Fruit fly (Drosophila melanogaster): ENCODE results near the gene PDCD-5.
A peak's percentile ranks its signal among the peaks of the same experiment; 100 is the strongest.

Gene PDCD-5

DNA sequence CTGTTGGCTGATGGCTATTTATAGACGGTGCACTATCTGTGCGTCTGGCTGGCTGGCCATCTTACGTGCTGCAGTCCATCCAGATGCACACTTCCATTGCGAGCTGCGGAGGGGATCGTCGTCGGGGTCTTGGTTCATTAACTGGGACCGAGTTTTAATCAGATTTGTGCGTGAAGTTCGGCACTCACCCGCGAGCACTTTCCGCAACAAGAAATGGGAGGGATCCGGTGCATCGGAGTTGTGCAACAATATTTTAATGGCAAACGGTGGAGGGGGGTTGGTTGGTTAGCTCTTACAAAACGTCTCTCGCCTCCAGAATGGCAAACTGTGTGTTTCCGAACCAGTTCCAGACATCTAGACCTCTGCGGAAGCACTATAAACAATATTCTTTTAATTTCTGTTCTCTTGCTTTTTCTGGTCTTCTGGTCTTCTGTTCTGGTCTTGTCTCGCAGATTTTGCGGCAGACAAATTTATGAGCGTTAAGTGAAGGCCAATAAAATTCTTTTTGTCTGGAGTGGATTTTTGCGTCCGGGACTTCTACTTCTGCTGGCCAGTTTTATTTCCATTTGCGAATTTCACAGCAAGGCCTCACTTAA, 35.2 kb downstream of the PDCD-5 start:
- no peak for TF ChIP-seq dl (GFP tag; optimal IDR thresholded peaks at IDR 0.05; ENCODE audit: insufficient read depth in 1 of 2, partially characterized antibody in 2 of 2)
- TF ChIP-seq br (GFP tag; optimal IDR thresholded peaks at IDR 0.05), result peak; percentile 15
- peak; percentile 26 for TF ChIP-seq tai (GFP tag; optimal IDR thresholded peaks at IDR 0.05)
- no peak for TF ChIP-seq Abd-B (GFP tag; optimal IDR thresholded peaks at IDR 0.05)
- no peak for TF ChIP-seq Vsx2 (GFP tag; optimal IDR thresholded peaks at IDR 0.05; ENCODE audit: partially characterized antibody)
- no peak for TF ChIP-seq Hr83 (GFP tag; optimal IDR thresholded peaks at IDR 0.05; ENCODE audit: poor library complexity, severe bottlenecking)
- peak; percentile 36 for TF ChIP-seq fru (GFP tag; optimal IDR thresholded peaks at IDR 0.05)
- TF ChIP-seq brk (GFP tag; optimal IDR thresholded peaks at IDR 0.05), result no peak
- TF ChIP-seq usp (GFP tag; optimal IDR thresholded peaks at IDR 0.05), result no peak
- no peak for TF ChIP-seq sage (GFP tag; optimal IDR thresholded peaks at IDR 0.05)
- no peak for TF ChIP-seq Hnf4 (GFP tag; optimal IDR thresholded peaks at IDR 0.05)
- no peak for TF ChIP-seq dsf (GFP tag; optimal IDR thresholded peaks at IDR 0.05; ENCODE audit: borderline replicate concordance)
- TF ChIP-seq N (GFP tag; optimal IDR thresholded peaks at IDR 0.05), result no peak
- TF ChIP-seq CG9705 (GFP tag; optimal IDR thresholded peaks at IDR 0.05), result no peak
- peak; percentile 13 for TF ChIP-seq dmrt93B (GFP tag; optimal IDR thresholded peaks at IDR 0.05)
- no peak for TF ChIP-seq foxo (GFP tag; optimal IDR thresholded peaks at IDR 0.05)
- TF ChIP-seq Jra (GFP tag; optimal IDR thresholded peaks at IDR 0.05), result no peak
- no peak for TF ChIP-seq h (GFP tag; optimal IDR thresholded peaks at IDR 0.05)
- no peak for TF ChIP-seq jim (GFP tag; optimal IDR thresholded peaks at IDR 0.05)
- no peak for TF ChIP-seq ey (GFP tag; optimal IDR thresholded peaks at IDR 0.05)
- TF ChIP-seq psq (GFP tag; optimal IDR thresholded peaks at IDR 0.05), result peak; percentile 12
- TF ChIP-seq sv (GFP tag; optimal IDR thresholded peaks at IDR 0.05), result no peak
- peak; percentile 13 for TF ChIP-seq rgr (GFP tag; optimal IDR thresholded peaks at IDR 0.05)
- TF ChIP-seq OdsH (GFP tag; optimal IDR thresholded peaks at IDR 0.05), result no peak
- no peak for TF ChIP-seq Dif (GFP tag; optimal IDR thresholded peaks at IDR 0.05; ENCODE audit: partially characterized antibody)
- peak; percentile 31 for TF ChIP-seq Sp1 (GFP tag; optimal IDR thresholded peaks at IDR 0.05)
- TF ChIP-seq Rel (GFP tag; optimal IDR thresholded peaks at IDR 0.05), result no peak
- TF ChIP-seq Rel (tag; optimal IDR thresholded peaks at IDR 0.05), result no peak
- no peak for TF ChIP-seq woc (GFP tag; optimal IDR thresholded peaks at IDR 0.05)
- no peak for TF ChIP-seq Hr78 (GFP tag; optimal IDR thresholded peaks at IDR 0.05)
- no peak for TF ChIP-seq Myc (optimal IDR thresholded peaks at IDR 0.05)
- no peak for TF ChIP-seq CrebA (GFP tag; optimal IDR thresholded peaks at IDR 0.05; ENCODE audit: borderline replicate concordance)
- TF ChIP-seq HLH106 (tag; optimal IDR thresholded peaks at IDR 0.05), result peak; percentile 22
- TF ChIP-seq Dfd (GFP tag; optimal IDR thresholded peaks at IDR 0.05), result no peak

DNA sequence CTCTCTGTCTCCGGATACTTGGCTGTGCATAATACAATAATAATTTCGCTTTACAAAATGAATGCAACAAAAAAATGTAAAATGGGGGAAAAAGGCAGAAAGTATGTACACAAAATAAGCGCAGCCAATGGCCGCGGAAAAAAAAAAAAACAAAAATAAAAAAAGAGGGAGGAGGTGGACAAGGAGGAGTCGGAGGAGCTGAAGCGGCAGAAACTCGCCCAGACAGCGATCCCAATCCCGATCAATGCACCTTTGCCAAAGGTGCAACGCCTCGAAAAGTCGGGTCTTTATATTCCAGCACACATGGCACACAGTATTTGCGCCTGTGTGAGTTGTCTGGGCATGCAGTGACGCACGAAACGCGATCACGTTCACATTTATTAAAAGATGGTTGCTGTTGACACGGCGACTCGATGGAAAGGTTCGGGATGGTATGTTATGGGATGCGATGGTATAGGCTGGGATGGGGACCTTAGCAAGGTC, 36.3 kb downstream of the PDCD-5 start:
- TF ChIP-seq Mio (GFP tag; optimal IDR thresholded peaks at IDR 0.05) (no peak), Myc (optimal IDR thresholded peaks at IDR 0.05) (no peak), sage (GFP tag; optimal IDR thresholded peaks at IDR 0.05) (peak; percentile 78), usp (GFP tag; optimal IDR thresholded peaks at IDR 0.05) (no peak), rgr (GFP tag; optimal IDR thresholded peaks at IDR 0.05) (peak; percentile 59), br (GFP tag; optimal IDR thresholded peaks at IDR 0.05) (peak; percentile 71), tai (GFP tag; optimal IDR thresholded peaks at IDR 0.05) (peak; percentile 90), Vsx2 (GFP tag; optimal IDR thresholded peaks at IDR 0.05; ENCODE audit: partially characterized antibody) (peak; percentile 55), Sp1 (GFP tag; optimal IDR thresholded peaks at IDR 0.05) (peak; percentile 74), dl (GFP tag; optimal IDR thresholded peaks at IDR 0.05; ENCODE audit: insufficient read depth in 1 of 2, partially characterized antibody in 2 of 2) (peak in 1 of 2 experiments; percentile 5), pan (optimal IDR thresholded peaks at IDR 0.05) (no peak), CG32264 (GFP tag; optimal IDR thresholded peaks at IDR 0.05) (peak; percentile 80), woc (GFP tag; optimal IDR thresholded peaks at IDR 0.05) (peak; percentile 67), dsf (GFP tag; optimal IDR thresholded peaks at IDR 0.05; ENCODE audit: borderline replicate concordance) (no peak), ey (GFP tag; optimal IDR thresholded peaks at IDR 0.05) (peak; percentile 44), sv (GFP tag; optimal IDR thresholded peaks at IDR 0.05) (no peak), h (GFP tag; optimal IDR thresholded peaks at IDR 0.05) (peak; percentile 86), Hr83 (GFP tag; optimal IDR thresholded peaks at IDR 0.05; ENCODE audit: poor library complexity, severe bottlenecking) (peak; percentile 66), GATAd (GFP tag; optimal IDR thresholded peaks at IDR 0.05) (no peak), fru (GFP tag; optimal IDR thresholded peaks at IDR 0.05) (peak; percentile 64), dmrt93B (GFP tag; optimal IDR thresholded peaks at IDR 0.05) (peak; percentile 5), CG9705 (GFP tag; optimal IDR thresholded peaks at IDR 0.05) (no peak), jim (GFP tag; optimal IDR thresholded peaks at IDR 0.05) (peak; percentile 100), Rel (GFP tag; optimal IDR thresholded peaks at IDR 0.05) (peak; percentile 83), Rel (tag; optimal IDR thresholded peaks at IDR 0.05) (peak; percentile 87), CrebA (GFP tag; optimal IDR thresholded peaks at IDR 0.05; ENCODE audit: borderline replicate concordance) (peak; percentile 90), Dif (GFP tag; optimal IDR thresholded peaks at IDR 0.05; ENCODE audit: partially characterized antibody) (peak; percentile 62), Abd-B (GFP tag; optimal IDR thresholded peaks at IDR 0.05) (no peak), foxo (GFP tag; optimal IDR thresholded peaks at IDR 0.05) (peak; percentile 56 to 64), N (GFP tag; optimal IDR thresholded peaks at IDR 0.05) (no peak), psq (GFP tag; optimal IDR thresholded peaks at IDR 0.05) (peak; percentile 84), Hnf4 (GFP tag; optimal IDR thresholded peaks at IDR 0.05) (peak; percentile 67), Jra (GFP tag; optimal IDR thresholded peaks at IDR 0.05) (peak; percentile 72), brk (GFP tag; optimal IDR thresholded peaks at IDR 0.05) (peak; percentile 74), OdsH (GFP tag; optimal IDR thresholded peaks at IDR 0.05) (peak; percentile 57)

Measured in whole organism, wandering third instar larva.